Fruit fly (Drosophila melanogaster): ENCODE measurements around the gene Sfp24Bd.
A peak's percentile ranks its signal among the peaks of the same experiment; 100 is the strongest.

The Sfp24Bd gene

DNA sequence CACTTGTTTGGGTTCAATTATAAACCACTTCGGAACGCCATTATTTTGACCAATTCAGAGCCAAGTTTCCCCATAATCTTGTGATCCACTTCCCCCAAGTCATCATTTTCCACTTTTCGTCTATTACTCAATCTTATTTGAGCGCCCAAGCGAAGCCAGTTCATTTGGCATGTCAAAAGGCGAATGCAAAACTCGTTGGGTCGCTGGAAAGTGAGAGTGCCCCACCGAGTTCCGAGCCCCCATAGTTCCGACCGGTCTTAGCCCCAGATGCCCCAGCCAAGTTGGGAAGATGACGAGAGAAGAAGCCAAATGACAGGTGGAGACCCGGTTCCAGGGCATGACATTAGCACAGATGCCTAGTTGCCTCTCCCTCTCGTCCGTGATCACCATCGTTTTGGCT, 38.2 kb downstream of the Sfp24Bd start (continued):
- TF ChIP-seq Six4 (GFP tag; optimal IDR thresholded peaks at IDR 0.05) = no peak

DNA sequence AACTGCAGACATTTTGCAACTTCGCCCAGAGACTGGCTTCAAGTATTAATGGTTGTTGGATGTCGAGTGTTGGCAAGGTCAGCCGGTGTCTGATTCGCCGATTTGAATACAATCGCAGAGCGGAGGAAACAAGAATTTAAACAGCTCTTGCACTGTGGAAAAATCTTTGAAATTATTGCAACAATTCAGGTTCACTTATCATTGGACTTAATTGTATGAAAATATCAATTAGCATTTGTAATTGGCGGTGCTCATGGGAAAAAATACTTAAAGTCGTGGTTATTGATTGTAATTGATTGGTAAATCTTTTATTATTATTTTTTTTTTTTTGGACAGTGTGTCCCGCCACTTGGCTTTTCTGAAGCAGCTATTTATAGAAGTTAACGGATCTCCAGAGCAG, 39.5 kb downstream of the Sfp24Bd start:
- TF ChIP-seq ttk (GFP tag; IDR thresholded peaks at IDR 0.05) = no peak
- peak; percentile 12 to 17 for TF ChIP-seq Pdp1 (GFP tag; optimal IDR thresholded peaks at IDR 0.05)
- peak; percentile 49 for TF ChIP-seq CG31224 (GFP tag; IDR thresholded peaks at IDR 0.05)
- TF ChIP-seq CG13775 (GFP tag; optimal IDR thresholded peaks at IDR 0.05) = peak; percentile 11
- peak; percentile 12 for TF ChIP-seq CG7786 (GFP tag; optimal IDR thresholded peaks at IDR 0.05)
- no peak for TF ChIP-seq trem (tag; optimal IDR thresholded peaks at IDR 0.05)
- peak; percentile 38 for TF ChIP-seq odd (GFP tag; optimal IDR thresholded peaks at IDR 0.05)
- TF ChIP-seq CG18011 (GFP tag; optimal IDR thresholded peaks at IDR 0.05) = no peak
- peak; percentile 82 for TF ChIP-seq Rfx (GFP tag; IDR thresholded peaks at IDR 0.05)
- peak; percentile 47 for TF ChIP-seq mam (GFP tag; optimal IDR thresholded peaks at IDR 0.05)
- TF ChIP-seq CG15696 (tag; optimal IDR thresholded peaks at IDR 0.05) = no peak
- no peak for TF ChIP-seq ATbp (GFP tag; optimal IDR thresholded peaks at IDR 0.05)
- no peak for TF ChIP-seq CG17186 (GFP tag; optimal IDR thresholded peaks at IDR 0.05)
- TF ChIP-seq dm (GFP tag; optimal IDR thresholded peaks at IDR 0.05) = no peak
- TF ChIP-seq ac (GFP tag; optimal IDR thresholded peaks at IDR 0.05) = no peak
- TF ChIP-seq oc (tag; optimal IDR thresholded peaks at IDR 0.05) = no peak
- TF ChIP-seq wdn (GFP tag; IDR thresholded peaks at IDR 0.05) = no peak
- no peak for TF ChIP-seq cg (GFP tag; optimal IDR thresholded peaks at IDR 0.05)
- TF ChIP-seq CG12155 (GFP tag; optimal IDR thresholded peaks at IDR 0.05) = peak; percentile 23
- no peak for TF ChIP-seq CG30431 (GFP tag; optimal IDR thresholded peaks at IDR 0.05)
- TF ChIP-seq Ssrp (tag; optimal IDR thresholded peaks at IDR 0.05) = no peak
- no peak; the same call in 2 of the 3 replicates for TF ChIP-seq tgo (GFP tag; IDR thresholded peaks at IDR 0.05)
- TF ChIP-seq bowl (GFP tag; IDR thresholded peaks at IDR 0.05) = no peak
- peak; percentile 45; the same call in 1 of the 3 replicates for TF ChIP-seq zfh1 (GFP tag; IDR thresholded peaks at IDR 0.05)
- TF ChIP-seq CG3065 (GFP tag; optimal IDR thresholded peaks at IDR 0.05) = no peak
- TF ChIP-seq h (optimal IDR thresholded peaks at IDR 0.05) = no peak
- no peak for TF ChIP-seq GATAe (GFP tag; conservative IDR thresholded peaks at IDR 0.05)
- TF ChIP-seq CG32532 (GFP tag; IDR thresholded peaks at IDR 0.05) = peak; percentile 85
- TF ChIP-seq gsb (GFP tag; IDR thresholded peaks at IDR 0.05) = no peak
- no peak for TF ChIP-seq CG11093 (GFP tag; IDR thresholded peaks at IDR 0.05)
- no peak for TF ChIP-seq CG18764 (GFP tag; optimal IDR thresholded peaks at IDR 0.05)
- TF ChIP-seq knrl (GFP tag; IDR thresholded peaks at IDR 0.05; ENCODE audit: partially characterized antibody) = no peak
- no peak; the same call in 1 of the 2 replicates for TF ChIP-seq CG11696 (GFP tag; IDR thresholded peaks at IDR 0.05)
- TF ChIP-seq Camta (GFP tag; optimal IDR thresholded peaks at IDR 0.05) = no peak
- TF ChIP-seq gem (tag; optimal IDR thresholded peaks at IDR 0.05) = peak; percentile 63
- peak; percentile 40 for TF ChIP-seq Dip3 (GFP tag; optimal IDR thresholded peaks at IDR 0.05)
- TF ChIP-seq MBD-R2 (GFP tag; IDR thresholded peaks at IDR 0.05) = peak; percentile 29; the same call in 1 of the 2 replicates
- TF ChIP-seq grau (tag; optimal IDR thresholded peaks at IDR 0.05) = peak; percentile 35
- TF ChIP-seq CG15514 (GFP tag; optimal IDR thresholded peaks at IDR 0.05) = peak; percentile 36
- TF ChIP-seq ind (GFP tag; optimal IDR thresholded peaks at IDR 0.05) = peak; percentile 38
- TF ChIP-seq CG7372 (GFP tag; IDR thresholded peaks at IDR 0.05) = peak; percentile 43; the same call in 1 of the 2 replicates
- no peak for TF ChIP-seq CG6683 (GFP tag; optimal IDR thresholded peaks at IDR 0.05)
- peak in 1 of 2 experiments; percentile 11 for TF ChIP-seq Hr51 (GFP tag; optimal IDR thresholded peaks at IDR 0.05)
- TF ChIP-seq CG2712 (tag; optimal IDR thresholded peaks at IDR 0.05) = peak; percentile 2
- no peak for TF ChIP-seq pnt (GFP tag; optimal IDR thresholded peaks at IDR 0.05)
- no peak for TF ChIP-seq wek (GFP tag; optimal IDR thresholded peaks at IDR 0.05)
- TF ChIP-seq Atf3 (GFP tag; optimal IDR thresholded peaks at IDR 0.05) = no peak
- TF ChIP-seq ci (GFP tag; IDR thresholded peaks at IDR 0.05) = no peak
- TF ChIP-seq Xrp1 (GFP tag; IDR thresholded peaks at IDR 0.05) = peak; percentile 55; the same call in 1 of the 2 replicates
